Worm (Caenorhabditis elegans) whole organism, young adult: Measurements from ENCODE around the gene str-226.

Experiments
- F10E7.11 ChIP-seq: sonication (generic microtip); optimal IDR thresholded peaks from 2 replicates; lab custom pipeline; 2017; ENCODE audit warnings: mild to moderate bottlenecking, missing genetic modification characterization, moderate library complexity, missing compliant biosample characterization
- F37B4.10 ChIP-seq: fragments of 200-800 bp; sonication (Bioruptor generic); IDR thresholded peaks from 2 replicates; pipeline ENCODE4 v1.3.6; 2022; ENCODE audit warnings: missing genetic modification characterization, missing compliant biosample characterization
- dpff-1 ChIP-seq: sonication (generic microtip); optimal IDR thresholded peaks from 2 replicates; lab custom pipeline; 2017; ENCODE audit warnings: mild to moderate bottlenecking, missing genetic modification characterization, missing compliant biosample characterization
- dpl-1 ChIP-seq: fragments of 150-350 bp; optimal IDR thresholded peaks from 2 replicates; lab custom pipeline; 2014; ENCODE audit warnings: missing biosample characterization, missing genetic modification reagents, missing genetic modification characterization
- ets-4 ChIP-seq: fragments of 200-800 bp; sonication (Bioruptor generic); optimal IDR thresholded peaks from 2 replicates; lab custom pipeline; 2018; ENCODE audit warnings: mild to moderate bottlenecking, missing genetic modification characterization, missing compliant biosample characterization
- lag-1 ChIP-seq: fragments of 200-800 bp; sonication (Bioruptor generic); IDR thresholded peaks from 2 replicates; pipeline ENCODE4 v1.3.6; 2022; ENCODE audit warnings: missing genetic modification reagents, missing genetic modification characterization, missing compliant biosample characterization
- lsy-27 ChIP-seq: sonication (generic microtip); optimal IDR thresholded peaks from 2 replicates; lab custom pipeline; 2017; ENCODE audit warnings: missing genetic modification characterization, mild to moderate bottlenecking, missing compliant biosample characterization, antibody characterized with exemption, missing genotype, borderline replicate concordance; ENCODE audit not compliant: insufficient read depth
- madf-6 ChIP-seq: fragments of 200-800 bp; sonication (Bioruptor generic); IDR thresholded peaks from 2 replicates; pipeline ENCODE4 v1.3.6; 2022; ENCODE audit warnings: missing genetic modification reagents, missing genetic modification characterization, missing compliant biosample characterization
- mel-28 ChIP-seq: sonication (generic microtip); optimal IDR thresholded peaks from 2 replicates; lab custom pipeline; 2016; ENCODE audit warnings: borderline replicate concordance, mild to moderate bottlenecking, missing genetic modification characterization, missing compliant biosample characterization
- pha-4 ChIP-seq: fragments of 150-350 bp; sonication (generic microtip); optimal IDR thresholded peaks from 2 replicates; lab custom pipeline; 2014; ENCODE audit warnings: missing biosample characterization, missing genetic modification reagents, missing genetic modification characterization
- repo-1 ChIP-seq: sonication (generic microtip); optimal IDR thresholded peaks from 2 replicates; lab custom pipeline; 2017; ENCODE audit warnings: mild to moderate bottlenecking, missing genetic modification characterization, missing compliant biosample characterization
- sea-2 ChIP-seq: fragments of 200-800 bp; sonication (Bioruptor generic); IDR thresholded peaks from 2 replicates; pipeline ENCODE4 v1.3.6; 2022; ENCODE audit warnings: missing genetic modification characterization, missing compliant biosample characterization
- snpc-4 ChIP-seq, 5 experiments: fragments of 150-350 bp in 1 of 5; sonication (generic microtip) in 4 of 5; optimal IDR thresholded peaks; 2 replicates each; lab custom pipeline; 2014 to 2018; ENCODE audit warnings: missing genetic modification characterization in 5 of 5, missing biosample characterization in 3 of 5, antibody characterized with exemption in 2 of 5, mild to moderate bottlenecking in 2 of 5, missing compliant biosample characterization in 2 of 5, missing genotype in 2 of 5, moderate library complexity in 2 of 5, missing genetic modification reagents in 1 of 5
- tlf-1 ChIP-seq: fragments of 200-800 bp; sonication (Bioruptor generic); optimal IDR thresholded peaks from 2 replicates; lab custom pipeline; 2018; ENCODE audit warnings: mild to moderate bottlenecking, missing genetic modification characterization, missing compliant biosample characterization

- TF ChIP-seq lag-1 (GFP tag; lab: Robert Waterston, UW) (no peak), F10E7.11 (tag; lab: Kevin White, UChicago) (no peak), ets-4 (GFP tag; lab: Kevin White, UChicago) (no peak), dpff-1 (tag; lab: Kevin White, UChicago) (no peak), mel-28 (tag; lab: Kevin White, UChicago) (no peak), pha-4 (tag; lab: Kevin White, UChicago) (no peak), sea-2 (GFP tag; lab: Robert Waterston, UW) (no peak), dpl-1 (GFP tag; lab: Kevin White, UChicago) (no peak), tlf-1 (GFP tag; lab: Kevin White, UChicago) (no peak), F37B4.10 (GFP tag; lab: Robert Waterston, UW) (no peak), madf-6 (GFP tag; lab: Robert Waterston, UW) (no peak), snpc-4 (GFP tag; optimal IDR thresholded peaks at IDR 0.05; lab: Kevin White, UChicago) (no peak), snpc-4 (tag; optimal IDR thresholded peaks at IDR 0.05; lab: Kevin White, UChicago) (no peak), repo-1 (tag; lab: Kevin White, UChicago) (no peak), lsy-27 (tag; lab: Kevin White, UChicago) (no peak)
Measured at ce11 chrV:3548798-3549197, 36.3 kb downstream of the str-226 start, which contains the start of gene srw-130.
